Fruit fly (Drosophila melanogaster) whole organism, embryonic: Measurements from ENCODE around the gene CG4951.

Source experiments
- Bdp1 ChIP-seq: fragments of 200-800 bp; sonication (Bioruptor generic); optimal IDR thresholded peaks from 3 replicates; lab custom pipeline; 2016; ENCODE audit warnings: missing biosample characterization, missing genetic modification characterization
- CG1024 ChIP-seq: fragments of 200-800 bp; sonication (Bioruptor generic); IDR thresholded peaks from 2 replicates; pipeline ENCODE4 v1.3.6; 2022; ENCODE audit warnings: missing biosample characterization, missing genetic modification characterization
- CG11695 ChIP-seq: fragments of 200-800 bp; sonication (Bioruptor generic); IDR thresholded peaks from 3 replicates; pipeline ENCODE4 v1.3.6; 2022; ENCODE audit warnings: missing biosample characterization, missing genetic modification characterization
- CG4617 ChIP-seq: fragments of 200-800 bp; sonication (Bioruptor generic); optimal IDR thresholded peaks from 3 replicates; lab custom pipeline; 2016; ENCODE audit warnings: missing biosample characterization, missing genetic modification characterization, borderline replicate concordance
- CG6791 ChIP-seq: fragments of 200-800 bp; sonication (Bioruptor generic); IDR thresholded peaks from 3 replicates; pipeline ENCODE4 v1.3.6; 2022; ENCODE audit warnings: missing biosample characterization, missing genetic modification characterization; ENCODE audit not compliant: partially characterized antibody
- Stat92E ChIP-seq, 3 experiments: fragments of >200 bp in 2 of 3; fragments of 200-800 bp in 1 of 3; sonication (Bioruptor generic) in 1 of 3; optimal IDR thresholded peaks; 2 replicates each; lab custom pipeline; 2017 to 2019; ENCODE audit warnings: missing biosample characterization in 3 of 3, missing genetic modification characterization in 3 of 3, mild to moderate bottlenecking in 1 of 3, moderate library complexity in 1 of 3
- ara ChIP-seq: fragments of 200-800 bp; sonication (Bioruptor generic); IDR thresholded peaks from 2 replicates; pipeline ENCODE4 v1.3.6; 2022; ENCODE audit warnings: missing biosample characterization, missing genetic modification characterization
- gsb-n ChIP-seq: fragments of 200-800 bp; sonication (Bioruptor generic); optimal IDR thresholded peaks from 3 replicates; lab custom pipeline; 2018; ENCODE audit warnings: missing biosample characterization, mild to moderate bottlenecking, missing genetic modification characterization
- lola ChIP-seq, 3 experiments: fragments of >200 bp in 2 of 3; fragments of 200-800 bp in 1 of 3; sonication (Bioruptor generic) in 1 of 3; optimal IDR thresholded peaks; 2 replicates each; lab custom pipeline; 2017 to 2019; ENCODE audit warnings: missing biosample characterization in 3 of 3, missing genetic modification characterization in 3 of 3, mild to moderate bottlenecking in 1 of 3, moderate library complexity in 1 of 3
- maf-S ChIP-seq: fragments of 200-800 bp; sonication (Bioruptor generic); optimal IDR thresholded peaks from 2 replicates; lab custom pipeline; 2016; ENCODE audit warnings: missing biosample characterization, missing genetic modification characterization
- vvl ChIP-seq: fragments of 200-800 bp; sonication (Bioruptor generic); IDR thresholded peaks from 2 replicates; pipeline ENCODE4 v1.3.6; 2022; ENCODE audit warnings: missing biosample characterization, missing genetic modification characterization

DNA sequence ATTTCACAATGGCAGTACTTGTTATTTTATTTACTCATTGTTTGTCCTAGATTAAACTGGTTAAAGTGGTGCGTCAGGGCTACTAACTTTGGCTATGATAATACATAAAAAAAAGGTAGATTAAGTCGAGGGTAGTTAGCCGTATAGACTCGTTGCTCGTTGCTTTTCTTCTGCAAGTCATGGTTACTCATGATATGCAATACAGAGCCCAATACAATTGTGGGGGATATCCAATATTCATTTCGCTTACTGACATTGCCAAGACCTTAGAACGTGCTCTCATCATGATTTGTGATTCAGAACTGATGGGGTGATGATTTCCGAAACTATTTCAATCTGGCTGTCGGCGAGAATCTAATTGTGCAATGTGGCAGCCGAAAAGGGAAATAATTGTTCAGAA, 8.5 kb downstream of the CG4951 start:
- TF ChIP-seq maf-S (GFP tag; lab: Kevin White, UChicago) (no peak), gsb-n (tag; lab: Kevin White, UChicago) (no peak), Bdp1 (GFP tag; lab: Kevin White, UChicago) (no peak), ara (GFP tag; lab: Robert Waterston, UW) (no peak), CG4617 (GFP tag; lab: Kevin White, UChicago) (no peak), lola (GFP tag; optimal IDR thresholded peaks at IDR 0.05; lab: Kevin White, UChicago) (no peak), vvl (GFP tag; lab: Robert Waterston, UW) (no peak), CG1024 (GFP tag; lab: Robert Waterston, UW) (no peak), CG6791 (no peak), CG11695 (no peak), Stat92E (GFP tag; optimal IDR thresholded peaks at IDR 0.05; lab: Kevin White, UChicago) (no peak)
